Worm (Caenorhabditis elegans): ENCODE measurements around the gene sra-4.

ce11 chrII:9556582-9556981, 13.9 kb upstream of the sra-4 start:
- no peak for TF ChIP-seq tab-1 (GFP tag; IDR thresholded peaks at IDR 0.05)
- no peak for TF ChIP-seq ztf-23 (GFP tag; IDR thresholded peaks at IDR 0.05)
- TF ChIP-seq ref-1 (GFP tag; conservative IDR thresholded peaks at IDR 0.05): no peak
- no peak for TF ChIP-seq flt-1 (GFP tag; IDR thresholded peaks at IDR 0.05)
- TF ChIP-seq T22C8.4 (GFP tag; IDR thresholded peaks at IDR 0.05): no peak
- TF ChIP-seq klf-2 (GFP tag; conservative IDR thresholded peaks at IDR 0.05): no peak
- TF ChIP-seq med-1 (GFP tag; optimal IDR thresholded peaks at IDR 0.05; ENCODE audit: insufficient read depth): no peak
- TF ChIP-seq cog-1 (tag; optimal IDR thresholded peaks at IDR 0.05): no peak

Data from whole organism, midembryonic.